Worm (Caenorhabditis elegans): ENCODE results near the gene M03C11.6.

M03C11.6 gene

ce11 chrIII:10381473-10381872 lies 42.3 kb downstream of the M03C11.6 start, which contains the start of gene C38H2.2:
C38H2.2 (plus strand) TSS chrIII:10381773.
- TF ChIP-seq dmd-4 (tag; optimal IDR thresholded peaks at IDR 0.05; ENCODE audit: borderline replicate concordance) (no peak), mec-3 (tag; optimal IDR thresholded peaks at IDR 0.05; ENCODE audit: borderline replicate concordance) (no peak), hlh-8 (tag; optimal IDR thresholded peaks at IDR 0.05) (no peak), ceh-34 (tag; optimal IDR thresholded peaks at IDR 0.05) (no peak), ceh-19 (GFP tag; optimal IDR thresholded peaks at IDR 0.05) (no peak), ceh-24 (tag; optimal IDR thresholded peaks at IDR 0.05) (no peak), unc-3 (GFP tag; conservative IDR thresholded peaks at IDR 0.05) (no peak), unc-3 (tag; optimal IDR thresholded peaks at IDR 0.05) (no peak), npax-4 (tag; optimal IDR thresholded peaks at IDR 0.05) (no peak), hlh-13 (GFP tag; optimal IDR thresholded peaks at IDR 0.05) (no peak), eyg-1 (tag; optimal IDR thresholded peaks at IDR 0.05) (no peak)

- TF ChIP-seq tbx-2 (tag; optimal IDR thresholded peaks at IDR 0.05) (peak; percentile 0), C38D4.7 (GFP tag; optimal IDR thresholded peaks at IDR 0.05) (peak; percentile 5), nhr-232 (tag; optimal IDR thresholded peaks at IDR 0.05) (no peak), nfya-1 (tag; optimal IDR thresholded peaks at IDR 0.05) (peak; percentile 34), odd-2 (tag; optimal IDR thresholded peaks at IDR 0.05) (no peak), K02D7.2 (tag; optimal IDR thresholded peaks at IDR 0.05) (no peak)
Observed at ce11 chrIII:10380640-10381039, 43.2 kb downstream of the M03C11.6 start.

- no peak for TF ChIP-seq C08G9.2 (tag; optimal IDR thresholded peaks at IDR 0.05)
- TF ChIP-seq hlh-30 (tag; optimal IDR thresholded peaks at IDR 0.05; ENCODE audit: insufficient read depth), result no peak
- TF ChIP-seq hlh-6 (tag; optimal IDR thresholded peaks at IDR 0.05), result no peak
- TF ChIP-seq pat-9 (tag; optimal IDR thresholded peaks at IDR 0.05), result no peak
- no peak for TF ChIP-seq pha-2 (tag; optimal IDR thresholded peaks at IDR 0.05)
Observed at ce11 chrIII:10379632-10380031, 44.2 kb downstream of the M03C11.6 start.

- TF ChIP-seq nhr-232 (tag; optimal IDR thresholded peaks at IDR 0.05) (no peak), elt-2 (tag; optimal IDR thresholded peaks at IDR 0.05) (peak; percentile 38), ceh-6 (GFP tag; optimal IDR thresholded peaks at IDR 0.05) (no peak), sdc-2 (tag; optimal IDR thresholded peaks at IDR 0.05) (no peak), nhr-11 (tag; optimal IDR thresholded peaks at IDR 0.05) (no peak)
Observed at ce11 chrIII:10378899-10379298, 44.9 kb downstream of the M03C11.6 start.

- TF ChIP-seq elt-2 (tag; optimal IDR thresholded peaks at IDR 0.05), result peak; percentile 70
- TF ChIP-seq fkh-6 (tag; optimal IDR thresholded peaks at IDR 0.05), result no peak
- no peak for TF ChIP-seq ceh-24 (tag; optimal IDR thresholded peaks at IDR 0.05)
Observed at ce11 chrIII:10376041-10376440, 47.8 kb downstream of the M03C11.6 start.

ce11 chrIII:10373845-10374244 lies 50.0 kb downstream of the M03C11.6 start:
- TF ChIP-seq Y22D7AL.16 (tag; optimal IDR thresholded peaks at IDR 0.05), result no peak
- no peak for TF ChIP-seq unc-3 (GFP tag; conservative IDR thresholded peaks at IDR 0.05)
- TF ChIP-seq unc-3 (tag; optimal IDR thresholded peaks at IDR 0.05), result no peak
- TF ChIP-seq odd-2 (tag; optimal IDR thresholded peaks at IDR 0.05), result no peak
- TF ChIP-seq K09A11.1 (tag; optimal IDR thresholded peaks at IDR 0.05; ENCODE audit: insufficient read depth), result no peak
- TF ChIP-seq ceh-19 (GFP tag; optimal IDR thresholded peaks at IDR 0.05), result no peak
- TF ChIP-seq K02D7.2 (tag; optimal IDR thresholded peaks at IDR 0.05), result no peak
- TF ChIP-seq unc-55 (GFP tag; optimal IDR thresholded peaks at IDR 0.05), result no peak
- TF ChIP-seq C08G9.2 (tag; optimal IDR thresholded peaks at IDR 0.05), result no peak
- TF ChIP-seq hlh-13 (GFP tag; optimal IDR thresholded peaks at IDR 0.05), result no peak
- TF ChIP-seq syd-9 (tag; optimal IDR thresholded peaks at IDR 0.05), result no peak
- TF ChIP-seq sdc-2 (tag; optimal IDR thresholded peaks at IDR 0.05), result no peak
- TF ChIP-seq sox-2 (GFP tag; IDR thresholded peaks at IDR 0.05), result no peak
- no peak for TF ChIP-seq nfya-1 (tag; optimal IDR thresholded peaks at IDR 0.05)
- no peak for TF ChIP-seq nhr-232 (tag; optimal IDR thresholded peaks at IDR 0.05)
- TF ChIP-seq pax-1 (tag; optimal IDR thresholded peaks at IDR 0.05), result no peak
- TF ChIP-seq ceh-18 (tag; optimal IDR thresholded peaks at IDR 0.05), result no peak
- TF ChIP-seq ceh-2 (tag; optimal IDR thresholded peaks at IDR 0.05), result no peak
- no peak for TF ChIP-seq zip-5 (tag; optimal IDR thresholded peaks at IDR 0.05)
